Fruit fly (Drosophila melanogaster) whole organism, embryonic: ENCODE measurements around the gene CG32428.

Experiments used
- Abd-B ChIP-seq: fragments of 200-800 bp; sonication (Bioruptor generic); optimal IDR thresholded peaks from 2 replicates; lab custom pipeline; 2018; ENCODE audit warnings: missing biosample characterization, mild to moderate bottlenecking, missing genetic modification characterization, moderate library complexity
- Asciz ChIP-seq: fragments of 200-800 bp; sonication (Bioruptor generic); optimal IDR thresholded peaks from 2 replicates; lab custom pipeline; 2017; ENCODE audit warnings: missing biosample characterization, mild to moderate bottlenecking, missing genetic modification characterization, missing genetic modification reagents
- CG11696 ChIP-seq: fragments of 200-800 bp; sonication (Bioruptor generic); IDR thresholded peaks from 2 replicates; pipeline ENCODE4 v1.3.6; 2022; ENCODE audit warnings: missing biosample characterization, missing genetic modification characterization
- CG12236 ChIP-seq: fragments of 200-800 bp; sonication (Bioruptor generic); optimal IDR thresholded peaks from 2 replicates; lab custom pipeline; 2016; ENCODE audit warnings: missing biosample characterization, missing genetic modification characterization
- CG15479 ChIP-seq: fragments of 200-800 bp; sonication (Bioruptor generic); optimal IDR thresholded peaks from 3 replicates; lab custom pipeline; 2019; ENCODE audit warnings: missing biosample characterization, mild to moderate bottlenecking, missing genetic modification characterization, moderate library complexity
- CG1603 ChIP-seq: fragments of 200-800 bp; sonication (Bioruptor generic); optimal IDR thresholded peaks from 2 replicates; lab custom pipeline; 2019; ENCODE audit warnings: missing biosample characterization, mild to moderate bottlenecking, missing genetic modification characterization, moderate library complexity
- CG17328 ChIP-seq: fragments of 200-800 bp; sonication (Bioruptor generic); IDR thresholded peaks from 2 replicates; pipeline ENCODE4 v1.3.6; 2022; ENCODE audit warnings: missing biosample characterization, missing genetic modification characterization
- CG30403 ChIP-seq: fragments of 200-800 bp; sonication (Bioruptor generic); optimal IDR thresholded peaks from 3 replicates; lab custom pipeline; 2016; ENCODE audit warnings: missing biosample characterization, missing genetic modification characterization
- CG33213 ChIP-seq: fragments of 200-800 bp; sonication (Bioruptor generic); optimal IDR thresholded peaks from 3 replicates; lab custom pipeline; 2016; ENCODE audit warnings: missing biosample characterization, missing genetic modification characterization
- CG33557 ChIP-seq: fragments of 200-800 bp; sonication (Bioruptor generic); optimal IDR thresholded peaks from 2 replicates; lab custom pipeline; 2019; ENCODE audit warnings: missing biosample characterization, mild to moderate bottlenecking, missing genetic modification characterization, moderate library complexity
- CG4617 ChIP-seq: fragments of 200-800 bp; sonication (Bioruptor generic); optimal IDR thresholded peaks from 3 replicates; lab custom pipeline; 2016; ENCODE audit warnings: missing biosample characterization, missing genetic modification characterization, borderline replicate concordance
- CG6813 ChIP-seq: fragments of 200-800 bp; sonication (Bioruptor generic); optimal IDR thresholded peaks from 2 replicates; lab custom pipeline; 2017; ENCODE audit warnings: missing biosample characterization, missing genetic modification characterization, mild to moderate bottlenecking, moderate library complexity, missing genetic modification reagents
- CG7928 ChIP-seq: fragments of 200-800 bp; sonication (Bioruptor generic); optimal IDR thresholded peaks from 2 replicates; lab custom pipeline; 2017; ENCODE audit warnings: missing biosample characterization, mild to moderate bottlenecking, missing genetic modification characterization
- CG8944 ChIP-seq: fragments of 200-800 bp; sonication (Bioruptor generic); optimal IDR thresholded peaks from 3 replicates; lab custom pipeline; 2016; ENCODE audit warnings: missing biosample characterization, missing genetic modification characterization
- CG9817 ChIP-seq: fragments of 200-800 bp; sonication (Bioruptor generic); optimal IDR thresholded peaks from 2 replicates; lab custom pipeline; 2018; ENCODE audit warnings: missing biosample characterization, mild to moderate bottlenecking, missing genetic modification characterization, moderate library complexity
- D19B ChIP-seq: fragments of 200-800 bp; sonication (Bioruptor generic); optimal IDR thresholded peaks from 2 replicates; lab custom pipeline; 2017; ENCODE audit warnings: missing biosample characterization, mild to moderate bottlenecking, missing genetic modification characterization
- Deaf1 ChIP-seq: fragments of 200-800 bp; optimal IDR thresholded peaks from 3 replicates; lab custom pipeline; 2019; ENCODE audit warnings: missing biosample characterization, mild to moderate bottlenecking, missing genetic modification characterization, moderate library complexity
- Doc2 ChIP-seq: fragments of 200-800 bp; sonication (Bioruptor generic); IDR thresholded peaks from 2 replicates; pipeline ENCODE4 v1.3.6; 2022; ENCODE audit warnings: missing biosample characterization, missing genetic modification characterization
- Doc3 ChIP-seq: fragments of 200-800 bp; sonication (Bioruptor generic); IDR thresholded peaks from 3 replicates; pipeline ENCODE4 v1.3.6; 2022; ENCODE audit warnings: missing biosample characterization, missing genetic modification characterization; ENCODE audit not compliant: partially characterized antibody
- HLH54F ChIP-seq: fragments of 200-800 bp; sonication (Bioruptor generic); optimal IDR thresholded peaks from 3 replicates; lab custom pipeline; 2016; ENCODE audit warnings: missing biosample characterization, missing genetic modification characterization
- HLHmδ ChIP-seq: fragments of 200-800 bp; sonication (Bioruptor generic); optimal IDR thresholded peaks from 2 replicates; lab custom pipeline; 2018; ENCODE audit warnings: missing biosample characterization, mild to moderate bottlenecking, missing genetic modification characterization, moderate library complexity
- Hmr ChIP-seq: fragments of 200-800 bp; sonication (Bioruptor generic); optimal IDR thresholded peaks from 3 replicates; lab custom pipeline; 2017; ENCODE audit warnings: mild to moderate bottlenecking, missing biosample characterization, missing genetic modification reagents, missing genetic modification characterization
- Hr39 ChIP-seq: fragments of >200 bp; optimal IDR thresholded peaks from 2 replicates; lab custom pipeline; 2017
- Mrtf ChIP-seq: fragments of 200-800 bp; sonication (Bioruptor generic); IDR thresholded peaks from 3 replicates; pipeline ENCODE4 v1.3.6; 2022; ENCODE audit warnings: missing biosample characterization, missing genetic modification characterization
- Nf-YA ChIP-seq: fragments of 200-800 bp; sonication (Bioruptor generic); IDR thresholded peaks from 2 replicates; pipeline ENCODE4 v1.3.6; 2022; ENCODE audit warnings: missing biosample characterization, missing genetic modification characterization
- Nf-YC ChIP-seq: fragments of 200-800 bp; optimal IDR thresholded peaks from 3 replicates; lab custom pipeline; 2019; ENCODE audit warnings: missing biosample characterization, mild to moderate bottlenecking, missing genetic modification characterization, moderate library complexity
- NfI ChIP-seq: fragments of 200-800 bp; sonication (Bioruptor generic); optimal IDR thresholded peaks from 3 replicates; lab custom pipeline; 2018; ENCODE audit warnings: missing biosample characterization, mild to moderate bottlenecking, missing genetic modification characterization, moderate library complexity
- Stat92E ChIP-seq, 3 experiments: fragments of >200 bp in 2 of 3; fragments of 200-800 bp in 1 of 3; sonication (Bioruptor generic) in 1 of 3; optimal IDR thresholded peaks; 2 replicates each; lab custom pipeline; 2017 to 2019; ENCODE audit warnings: missing biosample characterization in 3 of 3, missing genetic modification characterization in 3 of 3, mild to moderate bottlenecking in 1 of 3, moderate library complexity in 1 of 3
- bigmax ChIP-seq: fragments of 200-800 bp; sonication (Bioruptor generic); optimal IDR thresholded peaks from 2 replicates; lab custom pipeline; 2018; ENCODE audit warnings: missing biosample characterization, mild to moderate bottlenecking, missing genetic modification characterization
- cas ChIP-seq: fragments of 200-800 bp; sonication (Bioruptor generic); IDR thresholded peaks from 2 replicates; pipeline ENCODE4 v1.3.6; 2022; ENCODE audit warnings: missing biosample characterization, missing genetic modification characterization
- cg ChIP-seq: fragments of 200-800 bp; sonication (Bioruptor generic); optimal IDR thresholded peaks from 3 replicates; lab custom pipeline; 2019; ENCODE audit warnings: missing biosample characterization, mild to moderate bottlenecking, missing genetic modification characterization, moderate library complexity
- chn ChIP-seq: fragments of 200-800 bp; sonication (Bioruptor generic); optimal IDR thresholded peaks from 2 replicates; lab custom pipeline; 2016; ENCODE audit warnings: missing biosample characterization, missing genetic modification characterization
- corto ChIP-seq: fragments of 200-800 bp; sonication (Bioruptor generic); optimal IDR thresholded peaks from 2 replicates; lab custom pipeline; 2016; ENCODE audit warnings: missing biosample characterization, mild to moderate bottlenecking, missing genetic modification characterization, moderate library complexity
- crp ChIP-seq, 2 experiments: fragments of 200-800 bp; sonication (Bioruptor generic); optimal IDR thresholded peaks; 2 replicates in 1 of 2; 3 replicates in 1 of 2; lab custom pipeline; 2017; ENCODE audit warnings: missing biosample characterization in 2 of 2, missing genetic modification characterization in 2 of 2, mild to moderate bottlenecking in 1 of 2, moderate library complexity in 1 of 2
- dati ChIP-seq: fragments of 200-800 bp; sonication (Bioruptor generic); IDR thresholded peaks from 2 replicates; pipeline ENCODE4 v1.3.6; 2022; ENCODE audit warnings: missing biosample characterization, missing genetic modification characterization
- dpn ChIP-seq, 2 experiments: fragments of 200-800 bp; sonication (Bioruptor generic); optimal IDR thresholded peaks; 3 replicates each; lab custom pipeline; 2016; ENCODE audit warnings: missing biosample characterization in 2 of 2, missing genetic modification characterization in 2 of 2
- fd102C ChIP-seq: fragments of 200-800 bp; sonication (Bioruptor generic); optimal IDR thresholded peaks from 2 replicates; lab custom pipeline; 2018; ENCODE audit warnings: missing biosample characterization, mild to moderate bottlenecking, missing genetic modification characterization, moderate library complexity
- ftz-f1 ChIP-seq: fragments of 200-800 bp; sonication (Bioruptor generic); optimal IDR thresholded peaks from 2 replicates; lab custom pipeline; 2016; ENCODE audit warnings: missing biosample characterization, missing genetic modification characterization
- gce ChIP-seq: fragments of 200-800 bp; sonication (Bioruptor generic); IDR thresholded peaks from 3 replicates; pipeline ENCODE4 v1.3.6; 2022; ENCODE audit warnings: missing biosample characterization, missing genetic modification characterization
- gem ChIP-seq: fragments of 200-800 bp; sonication (Bioruptor generic); optimal IDR thresholded peaks from 2 replicates; lab custom pipeline; 2019; ENCODE audit warnings: missing biosample characterization, mild to moderate bottlenecking, missing genetic modification characterization, moderate library complexity
- lov ChIP-seq, 2 experiments: fragments of 200-800 bp in 1 of 2; fragments of >200 bp in 1 of 2; sonication (Bioruptor generic) in 1 of 2; IDR thresholded peaks in 1 of 2; optimal IDR thresholded peaks in 1 of 2; 2 replicates in 1 of 2; 3 replicates in 1 of 2; pipeline versions ENCODE4 v1.3.6 to Lab custom; 2017 to 2022; ENCODE audit warnings: missing biosample characterization in 1 of 2, missing genetic modification characterization in 1 of 2
- nmo ChIP-seq: fragments of 200-800 bp; sonication (Bioruptor generic); optimal IDR thresholded peaks from 2 replicates; lab custom pipeline; 2018; ENCODE audit warnings: missing biosample characterization, mild to moderate bottlenecking, missing genetic modification characterization, moderate library complexity
- pita ChIP-seq: fragments of 200-800 bp; sonication (Bioruptor generic); optimal IDR thresholded peaks from 2 replicates; lab custom pipeline; 2017; ENCODE audit warnings: missing biosample characterization, mild to moderate bottlenecking, missing genetic modification characterization
- row ChIP-seq: fragments of 200-800 bp; sonication (Bioruptor generic); IDR thresholded peaks from 3 replicates; pipeline ENCODE4 v1.3.6; 2022; ENCODE audit warnings: missing biosample characterization, missing genetic modification characterization
- ttk ChIP-seq: fragments of 200-800 bp; sonication (Bioruptor generic); IDR thresholded peaks from 2 replicates; pipeline ENCODE4 v2.1.2; 2022; ENCODE audit warnings: missing biosample characterization, missing genetic modification characterization
- wek ChIP-seq: fragments of 200-800 bp; sonication (Bioruptor generic); optimal IDR thresholded peaks from 3 replicates; lab custom pipeline; 2018; ENCODE audit warnings: missing biosample characterization, mild to moderate bottlenecking, missing genetic modification characterization, moderate library complexity
- zen ChIP-seq: fragments of 200-800 bp; sonication (Bioruptor generic); optimal IDR thresholded peaks from 3 replicates; lab custom pipeline; 2018; ENCODE audit warnings: missing biosample characterization, mild to moderate bottlenecking, missing genetic modification characterization, moderate library complexity

Gene CG32428

DNA sequence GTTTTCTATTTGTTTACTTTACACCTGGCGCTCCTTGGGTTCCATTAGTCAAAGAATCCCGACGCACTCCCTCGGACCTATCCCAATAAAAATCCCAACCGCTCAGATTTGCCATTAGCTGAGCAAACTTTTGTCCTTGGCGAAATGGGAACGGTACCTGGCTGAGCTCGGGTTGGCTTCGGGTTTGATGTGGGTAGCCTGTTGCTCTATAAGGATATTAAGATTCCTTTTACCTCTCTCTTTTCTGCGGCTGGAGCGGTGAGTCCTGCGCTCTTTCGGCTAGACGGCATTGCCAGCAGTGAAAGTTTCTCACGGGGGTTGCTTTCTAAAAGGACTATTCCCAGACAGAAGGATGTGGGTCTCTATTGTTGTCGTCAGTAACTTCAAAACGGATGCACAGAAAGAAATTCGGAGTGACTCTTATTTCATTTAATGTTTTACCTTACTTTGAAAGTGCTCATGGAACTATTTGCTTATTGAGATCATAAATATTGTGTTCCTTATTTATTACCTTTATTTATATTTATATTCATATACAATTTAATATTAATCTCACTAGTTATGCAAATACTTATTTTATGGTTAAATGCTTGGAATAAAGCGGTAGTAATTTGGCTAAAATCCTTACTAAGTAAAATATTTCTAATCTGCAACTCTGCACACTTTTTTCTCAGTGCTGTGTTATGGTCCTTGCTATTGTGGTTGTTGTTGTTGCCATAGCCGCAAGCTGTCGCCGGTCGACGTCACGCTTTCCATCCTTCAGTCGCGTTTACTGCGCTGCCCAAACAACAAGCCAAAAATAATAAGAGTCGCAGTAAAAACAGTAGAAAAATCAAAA is 31.7 kb downstream of the CG32428 start, which contains the start of gene CG5910 (continued):
- TF ChIP-seq CG8944 (no peak), dpn (GFP tag; optimal IDR thresholded peaks at IDR 0.05; lab: Kevin White, UChicago) (peak; percentile 46 to 85), cas (no peak), CG15479 (GFP tag; lab: Kevin White, UChicago) (no peak), Hmr (GFP tag; lab: Kevin White, UChicago) (peak; percentile 94), Nf-YA (GFP tag; lab: Robert Waterston, UW) (peak; percentile 41; the same call in 1 of the 2 replicates), row (GFP tag; lab: Robert Waterston, UW) (peak; percentile 84), D19B (GFP tag; lab: Kevin White, UChicago) (peak; percentile 77), lov (optimal IDR thresholded peaks at IDR 0.05; lab: Kevin White, UChicago) (no peak), lov (GFP tag; IDR thresholded peaks at IDR 0.05; lab: Robert Waterston, UW) (no peak), CG33213 (no peak), wek (GFP tag; lab: Kevin White, UChicago) (peak; percentile 42), NfI (GFP tag; lab: Kevin White, UChicago) (peak; percentile 84), gem (tag; lab: Kevin White, UChicago) (peak; percentile 96), HLHmδ (GFP tag; lab: Kevin White, UChicago) (no peak), Doc2 (GFP tag; lab: Robert Waterston, UW) (no peak), CG30403 (GFP tag; lab: Kevin White, UChicago) (peak; percentile 89), CG33557 (GFP tag; lab: Kevin White, UChicago) (peak; percentile 90), CG17328 (GFP tag; lab: Robert Waterston, UW) (peak; percentile 69; the same call in 1 of the 2 replicates), pita (GFP tag; lab: Kevin White, UChicago) (no peak), Abd-B (peak; percentile 89), cg (GFP tag; lab: Kevin White, UChicago) (no peak), CG1603 (peak; percentile 45), corto (GFP tag; lab: Kevin White, UChicago) (no peak), ftz-f1 (no peak), Deaf1 (tag; lab: Kevin White, UChicago) (peak; percentile 88), ttk (GFP tag; lab: Robert Waterston, UW) (peak; percentile 76), Asciz (GFP tag; lab: Kevin White, UChicago) (peak; percentile 78), Nf-YC (tag; lab: Kevin White, UChicago) (peak; percentile 80), crp (GFP tag; optimal IDR thresholded peaks at IDR 0.05; lab: Kevin White, UChicago) (peak in 1 of 2 experiments; percentile 38), chn (GFP tag; lab: Kevin White, UChicago) (no peak), Doc3 (GFP tag; lab: Robert Waterston, UW) (no peak), Mrtf (GFP tag; lab: Robert Waterston, UW) (peak; percentile 64; the same call in 2 of the 3 replicates), fd102C (no peak), Hr39 (lab: Kevin White, UChicago) (no peak), HLH54F (GFP tag; lab: Kevin White, UChicago) (peak; percentile 21), CG11696 (GFP tag; lab: Robert Waterston, UW) (peak; percentile 66; the same call in 1 of the 2 replicates), CG4617 (peak; percentile 38), dati (no peak), zen (peak; percentile 84), nmo (GFP tag; lab: Kevin White, UChicago) (peak; percentile 95), CG6813 (peak; percentile 87), CG9817 (tag; lab: Kevin White, UChicago) (peak; percentile 80), CG7928 (peak; percentile 58), bigmax (GFP tag; lab: Kevin White, UChicago) (no peak), Stat92E (GFP tag; optimal IDR thresholded peaks at IDR 0.05; lab: Kevin White, UChicago) (peak in 1 of 3 experiments; percentile 7), gce (GFP tag; lab: Robert Waterston, UW) (0 out of 3 replicates have a peak, but pooled peaks have one; percentile 52), CG12236 (GFP tag; lab: Kevin White, UChicago) (no peak)
